Fruit fly (Drosophila melanogaster) whole organism, prepupa: Measurements from ENCODE around the gene Dr.

Experiments
- Blimp-1 ChIP-seq: fragments of 200-800 bp; sonication (Bioruptor generic); optimal IDR thresholded peaks from 3 replicates; lab custom pipeline; 2017; ENCODE audit warnings: missing biosample characterization, missing genetic modification characterization, mild to moderate bottlenecking, moderate library complexity, missing genetic modification reagents
- CG10631 ChIP-seq: fragments of 200-800 bp; sonication (Bioruptor generic); optimal IDR thresholded peaks from 2 replicates; lab custom pipeline; 2016; ENCODE audit warnings: missing biosample characterization, missing genetic modification characterization
- CG10669 ChIP-seq: fragments of 200-800 bp; sonication (Bioruptor generic); optimal IDR thresholded peaks from 3 replicates; lab custom pipeline; 2018; ENCODE audit warnings: missing biosample characterization, mild to moderate bottlenecking, missing genetic modification characterization, moderate library complexity
- CG11294 ChIP-seq: fragments of 200-800 bp; sonication (Bioruptor generic); IDR thresholded peaks from 2 replicates; pipeline ENCODE4 v1.3.6; 2022; ENCODE audit warnings: missing biosample characterization, missing genetic modification characterization
- CG11762 ChIP-seq: fragments of 200-800 bp; sonication (Bioruptor generic); optimal IDR thresholded peaks from 3 replicates; lab custom pipeline; 2016; ENCODE audit warnings: missing biosample characterization, missing genetic modification characterization; ENCODE audit not compliant: insufficient read depth
- CG11902 ChIP-seq: fragments of 200-800 bp; sonication (Bioruptor generic); optimal IDR thresholded peaks from 3 replicates; lab custom pipeline; 2016; ENCODE audit warnings: missing biosample characterization, missing genetic modification characterization
- CG15336 ChIP-seq: fragments of 200-800 bp; sonication (Bioruptor generic); IDR thresholded peaks from 2 replicates; pipeline ENCODE4 v1.3.6; 2022; ENCODE audit warnings: missing biosample characterization, missing genetic modification characterization
- CG16779 ChIP-seq: fragments of 200-800 bp; sonication (Bioruptor generic); optimal IDR thresholded peaks from 3 replicates; lab custom pipeline; 2017; ENCODE audit warnings: missing biosample characterization, mild to moderate bottlenecking, missing genetic modification characterization
- CG31627 ChIP-seq: fragments of 200-800 bp; sonication (Bioruptor generic); optimal IDR thresholded peaks from 3 replicates; lab custom pipeline; 2016; ENCODE audit warnings: missing biosample characterization, missing genetic modification characterization
- CG32006 ChIP-seq: fragments of 200-800 bp; sonication (Bioruptor generic); optimal IDR thresholded peaks from 3 replicates; lab custom pipeline; 2017; ENCODE audit warnings: missing biosample characterization, mild to moderate bottlenecking, missing genetic modification characterization
- CG34406 ChIP-seq: fragments of 200-800 bp; sonication (Bioruptor generic); optimal IDR thresholded peaks from 3 replicates; lab custom pipeline; 2016; ENCODE audit warnings: missing biosample characterization, missing genetic modification characterization
- CG3919 ChIP-seq: fragments of 200-800 bp; sonication (Bioruptor generic); optimal IDR thresholded peaks from 3 replicates; lab custom pipeline; 2016; ENCODE audit warnings: missing biosample characterization, missing genetic modification characterization
- CG4318 ChIP-seq: fragments of 200-800 bp; sonication (Bioruptor generic); optimal IDR thresholded peaks from 3 replicates; lab custom pipeline; 2017; ENCODE audit warnings: missing biosample characterization, mild to moderate bottlenecking, missing genetic modification characterization
- CG6163 ChIP-seq: fragments of 200-800 bp; sonication (Bioruptor generic); IDR thresholded peaks from 3 replicates; pipeline ENCODE4 v1.3.6; 2022; ENCODE audit warnings: missing biosample characterization, missing genetic modification characterization
- CG6276 ChIP-seq: fragments of 200-800 bp; sonication (Bioruptor generic); optimal IDR thresholded peaks from 2 replicates; lab custom pipeline; 2017; ENCODE audit warnings: missing biosample characterization, mild to moderate bottlenecking, missing genetic modification characterization
- CG6792 ChIP-seq: fragments of 200-800 bp; sonication (Bioruptor generic); optimal IDR thresholded peaks from 3 replicates; lab custom pipeline; 2016; ENCODE audit warnings: missing biosample characterization, missing genetic modification characterization
- CG7368 ChIP-seq: fragments of 200-800 bp; sonication (Bioruptor generic); optimal IDR thresholded peaks from 3 replicates; lab custom pipeline; 2016; ENCODE audit warnings: missing biosample characterization, missing genetic modification characterization
- CG8119 ChIP-seq: fragments of 200-800 bp; sonication (Bioruptor generic); IDR thresholded peaks from 3 replicates; pipeline ENCODE4 v1.3.6; 2022; ENCODE audit warnings: missing biosample characterization, missing genetic modification characterization
- CG8319 ChIP-seq: fragments of 200-800 bp; sonication (Bioruptor generic); optimal IDR thresholded peaks from 3 replicates; lab custom pipeline; 2016; ENCODE audit warnings: missing biosample characterization, missing genetic modification characterization
- CG8632 ChIP-seq: fragments of 200-800 bp; sonication (Bioruptor generic); optimal IDR thresholded peaks from 3 replicates; lab custom pipeline; 2016; ENCODE audit warnings: missing biosample characterization, missing genetic modification characterization
- CG9139 ChIP-seq: fragments of 200-800 bp; sonication (Bioruptor generic); optimal IDR thresholded peaks from 3 replicates; lab custom pipeline; 2017; ENCODE audit warnings: missing biosample characterization, mild to moderate bottlenecking, missing genetic modification characterization
- Eip75B ChIP-seq: fragments of 200-800 bp; sonication (Bioruptor generic); optimal IDR thresholded peaks from 3 replicates; lab custom pipeline; 2016; ENCODE audit warnings: missing biosample characterization, missing genetic modification characterization
- Eip78C ChIP-seq: fragments of 200-800 bp; sonication (Bioruptor generic); peaks from one replicate; lab custom pipeline; 2016; ENCODE audit warnings: missing biosample characterization, missing genetic modification characterization
- Eip93F ChIP-seq: fragments of 200-800 bp; sonication (Bioruptor generic); optimal IDR thresholded peaks from 2 replicates; lab custom pipeline; 2016; ENCODE audit warnings: missing biosample characterization, mild to moderate bottlenecking, missing genetic modification characterization
- Ets21C ChIP-seq: fragments of 200-800 bp; sonication (Bioruptor generic); optimal IDR thresholded peaks from 3 replicates; lab custom pipeline; 2016; ENCODE audit warnings: missing biosample characterization, missing genetic modification characterization
- Ets96B ChIP-seq: fragments of 200-800 bp; optimal IDR thresholded peaks from 2 replicates; lab custom pipeline; 2019; ENCODE audit warnings: missing biosample characterization, mild to moderate bottlenecking, missing genetic modification characterization, moderate library complexity
- Gug ChIP-seq: fragments of 200-800 bp; sonication (Bioruptor generic); IDR thresholded peaks from 2 replicates; pipeline ENCODE4 v1.3.6; 2022; ENCODE audit warnings: missing biosample characterization, missing genetic modification characterization
- Hr39 ChIP-seq: fragments of 200-800 bp; sonication (Bioruptor generic); optimal IDR thresholded peaks from 2 replicates; lab custom pipeline; 2016; ENCODE audit warnings: missing biosample characterization, missing genetic modification characterization
- Hr4 ChIP-seq: fragments of 200-800 bp; sonication (Bioruptor generic); optimal IDR thresholded peaks from 3 replicates; lab custom pipeline; 2016; ENCODE audit warnings: missing biosample characterization, missing genetic modification characterization
- Lpt ChIP-seq: fragments of 200-800 bp; sonication (Bioruptor generic); optimal IDR thresholded peaks from 3 replicates; lab custom pipeline; 2016; ENCODE audit warnings: missing biosample characterization, missing genetic modification characterization
- Met ChIP-seq: fragments of 200-800 bp; sonication (Bioruptor generic); optimal IDR thresholded peaks from 3 replicates; lab custom pipeline; 2016; ENCODE audit warnings: missing biosample characterization, missing genetic modification characterization
- OdsH ChIP-seq: fragments of 200-800 bp; sonication (Bioruptor generic); optimal IDR thresholded peaks from 3 replicates; lab custom pipeline; 2016; ENCODE audit warnings: missing biosample characterization, missing genetic modification characterization
- Sox102F ChIP-seq: fragments of 200-800 bp; sonication (Bioruptor generic); optimal IDR thresholded peaks from 2 replicates; lab custom pipeline; 2016; ENCODE audit warnings: missing biosample characterization, mild to moderate bottlenecking, missing genetic modification characterization
- Sox14 ChIP-seq: fragments of 200-800 bp; sonication (Bioruptor generic); optimal IDR thresholded peaks from 3 replicates; lab custom pipeline; 2016; ENCODE audit warnings: missing biosample characterization, missing genetic modification characterization
- Sox15 ChIP-seq: fragments of 200-800 bp; sonication (Bioruptor generic); optimal IDR thresholded peaks from 3 replicates; lab custom pipeline; 2016; ENCODE audit warnings: missing biosample characterization, missing genetic modification characterization
- achi ChIP-seq: fragments of 200-800 bp; sonication (Bioruptor generic); optimal IDR thresholded peaks from 3 replicates; lab custom pipeline; 2016; ENCODE audit warnings: missing biosample characterization, missing genetic modification characterization
- acj6 ChIP-seq: fragments of 200-800 bp; sonication (Bioruptor generic); optimal IDR thresholded peaks from 3 replicates; lab custom pipeline; 2016; ENCODE audit warnings: missing biosample characterization, missing genetic modification characterization
- cyc ChIP-seq: fragments of 200-800 bp; sonication (Bioruptor generic); optimal IDR thresholded peaks from 3 replicates; lab custom pipeline; 2016; ENCODE audit warnings: missing biosample characterization, missing genetic modification characterization
- dac ChIP-seq: fragments of 200-800 bp; sonication (Bioruptor generic); optimal IDR thresholded peaks from 2 replicates; lab custom pipeline; 2017; ENCODE audit warnings: missing biosample characterization, mild to moderate bottlenecking, missing genetic modification characterization
- dsx ChIP-seq: fragments of 200-800 bp; optimal IDR thresholded peaks from 3 replicates; lab custom pipeline; 2019; ENCODE audit warnings: missing biosample characterization, mild to moderate bottlenecking, missing genetic modification characterization, moderate library complexity; ENCODE audit not compliant: poor library complexity, severe bottlenecking
- eg ChIP-seq: fragments of 200-800 bp; sonication (Bioruptor generic); IDR thresholded peaks from 3 replicates; pipeline ENCODE4 v1.3.6; 2022; ENCODE audit warnings: missing biosample characterization, missing genetic modification characterization
- esn ChIP-seq: fragments of 200-800 bp; sonication (Bioruptor generic); optimal IDR thresholded peaks from 2 replicates; lab custom pipeline; 2016; ENCODE audit warnings: missing biosample characterization, mild to moderate bottlenecking, missing genetic modification characterization, moderate library complexity
- fd59A ChIP-seq: fragments of 200-800 bp; sonication (Bioruptor generic); optimal IDR thresholded peaks from 2 replicates; lab custom pipeline; 2017; ENCODE audit warnings: missing biosample characterization, mild to moderate bottlenecking, missing genetic modification characterization, missing genetic modification reagents
- fkh ChIP-seq: fragments of 200-800 bp; sonication (Bioruptor generic); optimal IDR thresholded peaks from 3 replicates; lab custom pipeline; 2017; ENCODE audit warnings: missing biosample characterization, mild to moderate bottlenecking, missing genetic modification characterization, moderate library complexity
- lz ChIP-seq: fragments of 200-800 bp; sonication (Bioruptor generic); optimal IDR thresholded peaks from 3 replicates; lab custom pipeline; 2016; ENCODE audit warnings: missing biosample characterization, missing genetic modification characterization
- net ChIP-seq: fragments of 200-800 bp; sonication (Bioruptor generic); optimal IDR thresholded peaks from 3 replicates; lab custom pipeline; 2016; ENCODE audit warnings: missing biosample characterization, missing genetic modification characterization
- pdm3 ChIP-seq: fragments of 200-800 bp; sonication (Bioruptor generic); optimal IDR thresholded peaks from 3 replicates; lab custom pipeline; 2016; ENCODE audit warnings: missing biosample characterization, missing genetic modification characterization
- salr ChIP-seq, 2 experiments: fragments of 200-800 bp; sonication (Bioruptor generic); optimal IDR thresholded peaks; 3 replicates each; lab custom pipeline; 2016 to 2018; ENCODE audit warnings: missing biosample characterization in 2 of 2, missing genetic modification characterization in 2 of 2, mild to moderate bottlenecking in 1 of 2
- spab ChIP-seq: fragments of 200-800 bp; sonication (Bioruptor generic); optimal IDR thresholded peaks from 2 replicates; lab custom pipeline; 2017; ENCODE audit warnings: missing biosample characterization, mild to moderate bottlenecking, missing genetic modification characterization, missing genetic modification reagents
- ss ChIP-seq, 2 experiments: fragments of 200-800 bp; sonication (Bioruptor generic); optimal IDR thresholded peaks; 2 replicates in 1 of 2; 3 replicates in 1 of 2; lab custom pipeline; 2017 to 2018; ENCODE audit warnings: mild to moderate bottlenecking in 2 of 2, missing biosample characterization in 2 of 2, missing genetic modification characterization in 2 of 2, moderate library complexity in 1 of 2
- topi ChIP-seq: fragments of 200-800 bp; sonication (Bioruptor generic); optimal IDR thresholded peaks from 3 replicates; lab custom pipeline; 2016; ENCODE audit warnings: missing biosample characterization, missing genetic modification characterization
- vri ChIP-seq: fragments of 200-800 bp; sonication (Bioruptor generic); optimal IDR thresholded peaks from 3 replicates; lab custom pipeline; 2016; ENCODE audit warnings: missing biosample characterization, mild to moderate bottlenecking, missing genetic modification characterization

Dr gene

DNA sequence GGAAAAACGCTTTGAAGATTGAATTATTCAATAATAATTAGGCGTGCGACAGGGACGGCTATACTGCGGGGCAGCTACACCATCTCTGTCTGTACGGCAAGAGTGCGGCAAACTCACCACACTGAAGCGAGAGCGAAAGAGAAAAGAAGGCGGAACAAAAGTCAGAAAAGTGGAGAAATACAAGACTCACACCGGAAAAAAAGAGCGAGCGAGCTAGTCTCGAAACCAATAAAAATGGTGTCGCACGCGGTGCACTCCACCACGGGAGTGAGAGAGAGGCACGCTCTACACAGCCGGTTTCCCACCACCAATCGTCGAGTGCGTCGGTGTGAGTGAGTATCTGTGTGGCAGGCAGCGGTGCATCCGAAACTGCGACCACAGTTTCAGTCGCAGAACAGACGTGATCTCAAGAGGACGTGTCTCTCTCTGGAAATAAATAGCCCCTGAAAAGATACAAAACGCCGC lies at the start of gene Dr:
TSS of gene Dr (plus strand) at position 384 of the 465 bp plus-strand sequence.
- TF ChIP-seq CG31627 (GFP tag; lab: Kevin White, UChicago) (no peak), CG6276 (GFP tag; lab: Kevin White, UChicago) (no peak), Eip93F (GFP tag; lab: Kevin White, UChicago) (no peak), lz (GFP tag; lab: Kevin White, UChicago) (no peak), OdsH (GFP tag; lab: Kevin White, UChicago) (no peak), fkh (GFP tag; lab: Kevin White, UChicago) (peak; percentile 58), dsx (GFP tag; lab: Kevin White, UChicago) (peak; percentile 54), dac (GFP tag; lab: Kevin White, UChicago) (no peak), achi (GFP tag; lab: Kevin White, UChicago) (no peak), CG9139 (no peak), acj6 (GFP tag; lab: Kevin White, UChicago) (no peak), CG34406 (no peak), CG4318 (GFP tag; lab: Kevin White, UChicago) (no peak), ss (GFP tag; optimal IDR thresholded peaks at IDR 0.05; lab: Kevin White, UChicago) (peak; percentile 21 to 38), CG16779 (tag; lab: Kevin White, UChicago) (no peak), fd59A (GFP tag; lab: Kevin White, UChicago) (peak; percentile 4), esn (GFP tag; lab: Kevin White, UChicago) (peak; percentile 8), pdm3 (GFP tag; lab: Kevin White, UChicago) (no peak), CG10631 (GFP tag; lab: Kevin White, UChicago) (no peak), Lpt (GFP tag; lab: Kevin White, UChicago) (no peak), Eip78C (GFP tag; lab: Kevin White, UChicago) (peak; percentile 64), CG8632 (peak; percentile 0), CG6163 (GFP tag; lab: Robert Waterston, UW) (peak; percentile 73), cyc (GFP tag; lab: Kevin White, UChicago) (no peak), CG10669 (GFP tag; lab: Kevin White, UChicago) (no peak), CG11762 (GFP tag; lab: Kevin White, UChicago) (no peak), CG6792 (GFP tag; lab: Kevin White, UChicago) (no peak), CG15336 (GFP tag; lab: Robert Waterston, UW) (no peak), Sox15 (no peak), topi (GFP tag; lab: Kevin White, UChicago) (peak; percentile 3), Eip75B (GFP tag; lab: Kevin White, UChicago) (peak; percentile 11), salr (GFP tag; optimal IDR thresholded peaks at IDR 0.05; lab: Kevin White, UChicago) (no peak), CG7368 (no peak), Hr39 (GFP tag; lab: Kevin White, UChicago) (no peak), Ets21C (GFP tag; lab: Kevin White, UChicago) (no peak), Blimp-1 (GFP tag; lab: Kevin White, UChicago) (no peak), vri (GFP tag; lab: Kevin White, UChicago) (peak; percentile 31), net (GFP tag; lab: Kevin White, UChicago) (peak; percentile 4), CG8119 (GFP tag; lab: Robert Waterston, UW) (no peak), Gug (GFP tag; lab: Robert Waterston, UW) (no peak), eg (GFP tag; lab: Robert Waterston, UW) (0 out of 3 replicates have a peak, but pooled peaks have one; percentile 42), spab (GFP tag; lab: Kevin White, UChicago) (no peak), Sox14 (GFP tag; lab: Kevin White, UChicago) (peak; percentile 15), CG32006 (peak; percentile 3), Hr4 (GFP tag; lab: Kevin White, UChicago) (no peak), CG8319 (GFP tag; lab: Kevin White, UChicago) (no peak), CG11902 (GFP tag; lab: Kevin White, UChicago) (no peak), Sox102F (GFP tag; lab: Kevin White, UChicago) (peak; percentile 20), CG3919 (GFP tag; lab: Kevin White, UChicago) (peak; percentile 39), CG11294 (no peak), Ets96B (no peak), Met (GFP tag; lab: Kevin White, UChicago) (peak; percentile 4)
